Worm (Caenorhabditis elegans): ENCODE measurements around the gene nhr-32.

nhr-32 gene

ce11 chrX:13264550-13264949, 12.8 kb downstream of the nhr-32 start (continued):
- TF ChIP-seq ama-1 (optimal IDR thresholded peaks at IDR 0.05) (no peak), aly-2 (tag; optimal IDR thresholded peaks at IDR 0.05) (no peak), ceh-82 (tag; optimal IDR thresholded peaks at IDR 0.05) (no peak), nhr-12 (tag; optimal IDR thresholded peaks at IDR 0.05) (no peak), nhr-23 (tag; optimal IDR thresholded peaks at IDR 0.05) (no peak), sem-4 (tag; optimal IDR thresholded peaks at IDR 0.05) (peak; percentile 16), lsy-2 (tag; optimal IDR thresholded peaks at IDR 0.05) (peak in 1 of 2 experiments; percentile 36), peb-1 (tag; optimal IDR thresholded peaks at IDR 0.05) (no peak)

ce11 chrX:13267230-13267629, 15.5 kb downstream of the nhr-32 start, which contains the start of gene cyp-14A1:
Gene cyp-14A1, minus strand, starts transcription at chrX:13267355.
- no peak for TF ChIP-seq ztf-1 (GFP tag; conservative IDR thresholded peaks at IDR 0.05)
- TF ChIP-seq nhr-129 (tag; optimal IDR thresholded peaks at IDR 0.05), result peak; percentile 74

ce11 chrX:13269586-13269985, 17.8 kb downstream of the nhr-32 start, which contains the start of gene cyp-14A2:
Gene cyp-14A2, minus strand, starts transcription at chrX:13269686.
- no peak for TF ChIP-seq mbf-1 (tag; optimal IDR thresholded peaks at IDR 0.05)
- TF ChIP-seq unc-55 (GFP tag; optimal IDR thresholded peaks at IDR 0.05), result no peak
- TF ChIP-seq nhr-12 (tag; optimal IDR thresholded peaks at IDR 0.05), result no peak
- TF ChIP-seq snpc-4 (tag; optimal IDR thresholded peaks at IDR 0.05), result no peak
- no peak for TF ChIP-seq R02D3.7 (tag; optimal IDR thresholded peaks at IDR 0.05)
- no peak for TF ChIP-seq sem-4 (tag; optimal IDR thresholded peaks at IDR 0.05)
- no peak for TF ChIP-seq nhr-10 (tag; optimal IDR thresholded peaks at IDR 0.05)
- TF ChIP-seq lin-39 (tag; optimal IDR thresholded peaks at IDR 0.05), result no peak
- TF ChIP-seq zag-1 (tag; optimal IDR thresholded peaks at IDR 0.05), result no peak
- no peak for TF ChIP-seq lin-11 (tag; optimal IDR thresholded peaks at IDR 0.05)
- no peak for TF ChIP-seq nhr-129 (tag; optimal IDR thresholded peaks at IDR 0.05)
- no peak for TF ChIP-seq nhr-77 (tag; optimal IDR thresholded peaks at IDR 0.05)
- no peak for TF ChIP-seq lin-13 (GFP tag; optimal IDR thresholded peaks at IDR 0.05)

- TF ChIP-seq lin-13 (GFP tag; optimal IDR thresholded peaks at IDR 0.05) (no peak), gmeb-1 (tag; optimal IDR thresholded peaks at IDR 0.05) (no peak)
Measured at ce11 chrX:13274102-13274501, 22.3 kb downstream of the nhr-32 start, which contains the start of gene cyp-14A3. Gene cyp-14A3, minus strand, starts transcription at chrX:13274202.

ce11 chrX:13278876-13279275, 27.1 kb downstream of the nhr-32 start, which contains the start of gene phf-33:
Gene phf-33, minus strand, starts transcription at chrX:13278976.
- TF ChIP-seq nhr-25 (tag; optimal IDR thresholded peaks at IDR 0.05) (no peak), lin-39 (tag; optimal IDR thresholded peaks at IDR 0.05) (no peak), nhr-6 (tag; optimal IDR thresholded peaks at IDR 0.05) (no peak)

- TF ChIP-seq lsy-2 (tag; optimal IDR thresholded peaks at IDR 0.05) (no peak), ztf-1 (GFP tag; conservative IDR thresholded peaks at IDR 0.05) (no peak), snpc-4 (tag; optimal IDR thresholded peaks at IDR 0.05) (no peak), nhr-21 (tag; optimal IDR thresholded peaks at IDR 0.05) (peak; percentile 1), sma-3 (GFP tag; optimal IDR thresholded peaks at IDR 0.05) (no peak), crh-2 (tag; optimal IDR thresholded peaks at IDR 0.05) (peak; percentile 7), peb-1 (tag; optimal IDR thresholded peaks at IDR 0.05) (no peak), sma-9 (GFP tag; optimal IDR thresholded peaks at IDR 0.05) (peak; percentile 19), sma-9 (tag; optimal IDR thresholded peaks at IDR 0.05) (no peak), F13H6.1 (tag; optimal IDR thresholded peaks at IDR 0.05) (no peak), gmeb-1 (tag; optimal IDR thresholded peaks at IDR 0.05) (no peak), aly-2 (tag; optimal IDR thresholded peaks at IDR 0.05) (no peak), sem-4 (tag; optimal IDR thresholded peaks at IDR 0.05) (no peak), ceh-82 (tag; optimal IDR thresholded peaks at IDR 0.05) (no peak), R02D3.7 (tag; optimal IDR thresholded peaks at IDR 0.05) (no peak), nhr-12 (tag; optimal IDR thresholded peaks at IDR 0.05) (no peak), ztf-11 (tag; optimal IDR thresholded peaks at IDR 0.05) (no peak), ceh-16 (tag; optimal IDR thresholded peaks at IDR 0.05) (no peak), lin-39 (tag; optimal IDR thresholded peaks at IDR 0.05) (no peak), ZK546.5 (tag; optimal IDR thresholded peaks at IDR 0.05) (no peak)
Measured at ce11 chrX:13283462-13283861, 31.7 kb downstream of the nhr-32 start.
